Fruit fly (Drosophila melanogaster): Measurements from ENCODE around the gene mtSSB.

dm6 chr3R:16238016-16238710 lies 33.1 kb upstream of the mtSSB start:
- TF ChIP-seq CG8478 (optimal IDR thresholded peaks at IDR 0.05) (no peak), EcR (GFP tag; optimal IDR thresholded peaks at IDR 0.05) (peak; percentile 55 to 65), usp (GFP tag; optimal IDR thresholded peaks at IDR 0.05) (no peak)

Measured in whole organism.